Fruit fly (Drosophila melanogaster): ENCODE measurements around the gene bchs.

The bchs gene

DNA sequence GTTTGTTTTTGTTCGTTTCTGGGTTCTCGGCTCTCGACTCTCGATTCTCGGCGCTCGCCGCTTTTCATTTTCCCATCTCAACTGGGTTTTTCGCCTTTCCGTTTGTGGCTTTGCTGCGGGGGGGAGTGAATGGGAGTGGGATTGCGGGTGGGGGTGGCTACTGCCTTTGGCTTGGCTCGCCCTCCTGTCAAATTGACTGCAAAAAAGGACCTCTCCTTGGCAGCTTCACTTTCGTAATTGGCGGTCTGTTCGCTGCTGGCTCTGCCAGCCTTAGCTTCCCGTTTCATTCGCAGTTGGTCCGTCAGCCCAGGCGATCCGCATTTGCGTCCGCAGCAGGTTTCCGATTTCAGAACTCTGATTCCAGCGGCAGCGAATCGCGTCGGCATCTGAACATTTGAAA is 18.7 kb downstream of the bchs start, which contains the start of gene dsf:
dsf (plus strand) TSS at position 301 of the 400 bp plus-strand sequence.
- TF ChIP-seq D1 (tag; optimal IDR thresholded peaks at IDR 0.05): no peak
- TF ChIP-seq rn (GFP tag; IDR thresholded peaks at IDR 0.05): no peak
- TF ChIP-seq EcR (GFP tag; optimal IDR thresholded peaks at IDR 0.05): no peak
- TF ChIP-seq CG8301 (tag; optimal IDR thresholded peaks at IDR 0.05): no peak
- TF ChIP-seq CG13204 (GFP tag; optimal IDR thresholded peaks at IDR 0.05): no peak
- TF ChIP-seq CG17806 (tag; optimal IDR thresholded peaks at IDR 0.05): no peak
- no peak for TF ChIP-seq CG34367 (tag; optimal IDR thresholded peaks at IDR 0.05)
- TF ChIP-seq CG8159 (tag; optimal IDR thresholded peaks at IDR 0.05): no peak
- TF ChIP-seq Pif1A (GFP tag; optimal IDR thresholded peaks at IDR 0.05): no peak
- no peak for TF ChIP-seq CG12605 (GFP tag; IDR thresholded peaks at IDR 0.05)
- TF ChIP-seq gl (tag; optimal IDR thresholded peaks at IDR 0.05): no peak
- TF ChIP-seq CG14655 (GFP tag; optimal IDR thresholded peaks at IDR 0.05): no peak
- no peak for TF ChIP-seq fd96Ca (GFP tag; IDR thresholded peaks at IDR 0.05)

DNA sequence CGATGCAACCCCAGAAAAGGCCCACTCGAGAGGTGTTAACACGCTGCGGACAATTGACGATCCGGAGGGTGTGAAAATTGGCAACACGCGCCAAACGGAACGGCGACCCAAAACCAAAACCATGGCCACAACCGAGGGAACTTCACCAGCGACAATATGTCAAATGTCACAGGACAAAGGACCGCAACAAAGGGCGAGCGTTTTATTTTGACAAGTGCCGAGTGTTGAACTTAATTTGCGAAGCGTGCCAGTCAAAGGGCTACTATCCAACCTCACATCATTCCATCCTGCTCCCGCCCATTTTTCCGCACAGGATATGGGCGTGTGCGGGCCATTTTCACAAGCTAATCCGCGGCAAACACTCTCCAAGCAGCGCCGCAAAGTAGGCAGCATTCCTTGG is 20.4 kb downstream of the bchs start:
- no peak for TF ChIP-seq gl (tag; optimal IDR thresholded peaks at IDR 0.05)
- no peak for TF ChIP-seq CG10348 (GFP tag; IDR thresholded peaks at IDR 0.05)
- no peak for TF ChIP-seq CG12605 (GFP tag; IDR thresholded peaks at IDR 0.05)
- TF ChIP-seq D1 (tag; optimal IDR thresholded peaks at IDR 0.05): no peak
- no peak for TF ChIP-seq CG8301 (tag; optimal IDR thresholded peaks at IDR 0.05)
- TF ChIP-seq Pif1B (GFP tag; optimal IDR thresholded peaks at IDR 0.05): no peak
- TF ChIP-seq Pif1A (GFP tag; optimal IDR thresholded peaks at IDR 0.05): no peak
- TF ChIP-seq CG15710 (tag; optimal IDR thresholded peaks at IDR 0.05): no peak
- no peak for TF ChIP-seq CG13204 (GFP tag; optimal IDR thresholded peaks at IDR 0.05)
- no peak for TF ChIP-seq CG8159 (tag; optimal IDR thresholded peaks at IDR 0.05)
- no peak for TF ChIP-seq CG17806 (tag; optimal IDR thresholded peaks at IDR 0.05)
- no peak for TF ChIP-seq CG32121 (GFP tag; IDR thresholded peaks at IDR 0.05)
- TF ChIP-seq CG9948 (tag; optimal IDR thresholded peaks at IDR 0.05): no peak
- TF ChIP-seq CG14655 (GFP tag; optimal IDR thresholded peaks at IDR 0.05): no peak
- no peak for TF ChIP-seq CG34367 (tag; optimal IDR thresholded peaks at IDR 0.05)
- no peak for TF ChIP-seq CG4496 (GFP tag; IDR thresholded peaks at IDR 0.05)
- TF ChIP-seq Snoo (tag; optimal IDR thresholded peaks at IDR 0.05): no peak

DNA sequence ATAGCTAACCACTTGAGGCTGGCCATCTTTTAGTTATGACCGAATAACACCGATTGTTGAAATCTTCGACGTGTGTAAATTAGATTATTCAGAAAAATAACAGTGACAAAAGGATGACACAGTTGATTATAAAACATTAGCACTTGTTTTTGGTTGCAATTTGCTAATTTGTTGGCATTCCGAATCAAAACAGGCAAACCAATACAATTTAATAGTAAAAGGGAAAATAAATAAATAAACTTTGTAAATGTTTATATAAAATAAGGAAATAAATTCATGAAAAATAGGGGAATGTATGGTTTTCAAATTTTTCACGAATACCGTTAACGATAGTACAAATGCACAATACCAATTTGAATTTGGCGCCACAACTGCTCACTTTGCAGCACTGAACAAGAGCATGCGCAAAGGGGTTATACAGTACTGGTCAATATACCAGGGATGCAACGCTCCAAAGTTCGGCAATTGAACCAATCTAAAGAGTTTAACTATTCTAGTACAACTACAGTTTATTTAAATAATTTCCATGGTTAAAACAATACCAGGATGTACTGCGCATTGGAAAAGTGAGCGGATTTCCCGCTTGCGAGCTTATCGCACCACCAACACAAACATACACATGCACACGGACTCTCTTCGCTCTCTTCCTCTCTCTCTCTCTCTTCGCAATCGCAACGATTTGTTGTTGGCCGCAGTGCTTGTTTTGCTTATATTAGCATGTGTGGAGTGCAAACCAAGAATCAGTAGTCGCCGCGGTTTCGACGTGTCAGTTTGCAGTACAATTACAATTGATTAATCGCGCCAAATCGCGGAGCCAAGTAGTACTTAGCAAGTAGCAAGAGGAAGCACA is 36.5 kb downstream of the bchs start, which contains the start of the genes Sfp26Ad and Gpdh1:
Sfp26Ad (minus strand) TSS at position 76 of the 850 bp plus-strand sequence.
Gpdh1 (plus strand) TSS at position 415 of the 850 bp plus-strand sequence.
- TF ChIP-seq CG9948 (tag; optimal IDR thresholded peaks at IDR 0.05) (no peak), D1 (tag; optimal IDR thresholded peaks at IDR 0.05) (no peak), rn (GFP tag; IDR thresholded peaks at IDR 0.05) (0 out of 2 replicates have a peak, but pooled peaks have one; percentile 4), CG17806 (tag; optimal IDR thresholded peaks at IDR 0.05) (peak; percentile 35), CG34367 (tag; optimal IDR thresholded peaks at IDR 0.05) (peak; percentile 12), CG4496 (GFP tag; IDR thresholded peaks at IDR 0.05) (peak; percentile 78; the same call in 1 of the 3 replicates), CG15710 (tag; optimal IDR thresholded peaks at IDR 0.05) (peak; percentile 63), CG10348 (GFP tag; IDR thresholded peaks at IDR 0.05) (no peak), fd96Ca (GFP tag; IDR thresholded peaks at IDR 0.05) (peak; percentile 71), EcR (GFP tag; optimal IDR thresholded peaks at IDR 0.05) (peak; percentile 71), Pif1A (GFP tag; optimal IDR thresholded peaks at IDR 0.05) (peak; percentile 70), Pif1B (GFP tag; optimal IDR thresholded peaks at IDR 0.05) (peak; percentile 70), CG12605 (GFP tag; IDR thresholded peaks at IDR 0.05) (peak; percentile 44), gl (tag; optimal IDR thresholded peaks at IDR 0.05) (peak; percentile 36), CG32121 (GFP tag; IDR thresholded peaks at IDR 0.05) (peak; percentile 61), CG8301 (tag; optimal IDR thresholded peaks at IDR 0.05) (peak; percentile 35), CG14655 (GFP tag; optimal IDR thresholded peaks at IDR 0.05) (no peak), Ets98B (GFP tag; IDR thresholded peaks at IDR 0.05) (peak; percentile 63), CG13204 (GFP tag; optimal IDR thresholded peaks at IDR 0.05) (peak; percentile 48), Snoo (tag; optimal IDR thresholded peaks at IDR 0.05) (peak; percentile 66), CG8159 (tag; optimal IDR thresholded peaks at IDR 0.05) (peak; percentile 39)

DNA sequence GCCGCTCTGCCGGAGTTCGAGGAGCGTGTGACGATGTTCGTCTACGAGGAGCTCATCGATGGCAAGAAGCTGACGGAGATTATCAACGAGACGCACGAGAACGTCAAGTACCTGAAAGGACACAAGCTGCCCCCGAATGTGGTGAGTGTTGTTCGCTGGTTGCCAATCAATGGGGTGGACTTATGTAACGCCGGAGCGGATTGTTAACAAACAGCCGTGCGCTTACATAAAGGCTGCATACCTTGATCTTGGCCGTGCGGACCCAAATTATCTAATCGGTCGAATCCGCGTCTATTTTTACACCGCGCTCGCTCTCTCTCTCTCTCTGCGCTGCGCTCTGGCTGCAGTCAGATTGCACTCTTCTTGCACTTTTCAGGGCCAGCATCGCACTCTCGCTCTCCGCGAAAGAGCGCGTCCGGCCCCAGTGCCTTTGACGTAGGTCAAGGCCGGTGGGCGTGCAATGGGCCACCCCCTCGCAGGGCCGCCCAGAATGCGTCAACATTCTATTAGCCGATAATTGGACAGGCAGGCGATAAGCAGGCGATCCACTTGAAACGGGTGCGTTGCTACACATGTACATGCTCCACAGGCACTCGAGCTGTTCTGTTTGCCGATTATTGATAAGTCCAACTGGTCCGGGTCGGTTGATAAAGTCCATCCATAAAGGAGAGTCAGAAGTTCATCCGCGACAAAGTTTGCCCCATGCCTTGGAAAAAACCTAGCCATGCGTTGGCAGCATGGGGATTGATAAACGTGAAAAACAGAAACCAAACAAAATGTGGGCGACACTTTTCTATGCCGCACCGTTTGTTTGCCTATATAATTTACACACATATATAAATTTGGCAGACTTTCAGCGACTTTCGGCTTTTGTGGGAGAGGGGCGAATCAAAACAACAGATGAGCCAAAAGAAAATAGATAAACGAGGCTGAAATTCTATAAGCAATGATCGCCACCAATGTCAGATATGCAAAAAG is 37.6 kb downstream of the bchs start:
- peak; percentile 65; the same call in 1 of the 2 replicates for TF ChIP-seq CG12605 (GFP tag; IDR thresholded peaks at IDR 0.05)
- peak; percentile 15; the same call in 1 of the 2 replicates for TF ChIP-seq Ets98B (GFP tag; IDR thresholded peaks at IDR 0.05)
- TF ChIP-seq gl (tag; optimal IDR thresholded peaks at IDR 0.05): no peak
- TF ChIP-seq EcR (GFP tag; optimal IDR thresholded peaks at IDR 0.05): peak; percentile 89
- no peak for TF ChIP-seq CG8301 (tag; optimal IDR thresholded peaks at IDR 0.05)
- no peak for TF ChIP-seq CG34367 (tag; optimal IDR thresholded peaks at IDR 0.05)
- no peak for TF ChIP-seq CG17806 (tag; optimal IDR thresholded peaks at IDR 0.05)
- TF ChIP-seq D1 (tag; optimal IDR thresholded peaks at IDR 0.05): no peak
